Worm (Caenorhabditis elegans) whole organism, early embryonic: ENCODE results near the gene trp-1.

Experiments
- F13C5.2 ChIP-seq: sonication (generic microtip); optimal IDR thresholded peaks from 2 replicates; lab custom pipeline; 2017; ENCODE audit warnings: mild to moderate bottlenecking, missing genetic modification characterization, inconsistent platforms, missing compliant biosample characterization
- ama-1 ChIP-seq: fragments of 150-350 bp; optimal IDR thresholded peaks from 2 replicates; lab custom pipeline; 2014
- ceh-13 ChIP-seq: fragments of 200-800 bp; sonication (Bioruptor generic); optimal IDR thresholded peaks from 2 replicates; lab custom pipeline; 2018; ENCODE audit warnings: mild to moderate bottlenecking, missing genetic modification characterization, missing compliant biosample characterization
- ceh-36 ChIP-seq: sonication (generic microtip); optimal IDR thresholded peaks from 2 replicates; lab custom pipeline; 2016; ENCODE audit warnings: missing genetic modification characterization, inconsistent platforms, missing compliant biosample characterization
- flt-1 ChIP-seq: fragments of 200-800 bp; sonication (Bioruptor generic); IDR thresholded peaks from 2 replicates; pipeline ENCODE4 v1.3.6; 2022; ENCODE audit warnings: missing genetic modification characterization, missing compliant biosample characterization
- hmg-4 ChIP-seq: fragments of 200-800 bp; sonication (Bioruptor generic); optimal IDR thresholded peaks from 2 replicates; lab custom pipeline; 2018; ENCODE audit warnings: mild to moderate bottlenecking, missing genetic modification characterization, missing compliant biosample characterization
- scrt-1 ChIP-seq: fragments of 200-800 bp; sonication (Bioruptor generic); IDR thresholded peaks from 2 replicates; pipeline ENCODE4 v1.3.6; 2022; ENCODE audit warnings: missing genetic modification characterization, missing compliant biosample characterization
- tbx-11 ChIP-seq: fragments of 200-800 bp; sonication (Bioruptor generic); IDR thresholded peaks from 2 replicates; pipeline ENCODE4 v1.3.6; 2022; ENCODE audit warnings: missing genetic modification characterization, missing compliant biosample characterization

ce11 chrIII:8573869-8574268, 38.9 kb downstream of the trp-1 start:
- TF ChIP-seq ama-1 (lab: Kevin White, UChicago) (no peak), hmg-4 (no peak), ceh-13 (GFP tag; lab: Kevin White, UChicago) (no peak), flt-1 (GFP tag; lab: Robert Waterston, UW) (no peak), scrt-1 (GFP tag; lab: Robert Waterston, UW) (no peak), ceh-36 (no peak), tbx-11 (GFP tag; lab: Robert Waterston, UW) (no peak), F13C5.2 (tag; lab: Kevin White, UChicago) (no peak)
